Fruit fly (Drosophila melanogaster) whole organism, adult: ENCODE results near the gene CG31140.

Experiments
- CG12768 ChIP-seq: fragments of 200-800 bp; sonication (Bioruptor generic); optimal IDR thresholded peaks from 2 replicates; lab custom pipeline; 2017; ENCODE audit warnings: missing biosample characterization, missing genetic modification characterization, mild to moderate bottlenecking, moderate library complexity, missing genetic modification reagents
- CG14711 ChIP-seq: fragments of 200-800 bp; sonication (Bioruptor generic); optimal IDR thresholded peaks from 2 replicates; lab custom pipeline; 2018; ENCODE audit warnings: missing biosample characterization, mild to moderate bottlenecking, missing genetic modification characterization, moderate library complexity

DNA sequence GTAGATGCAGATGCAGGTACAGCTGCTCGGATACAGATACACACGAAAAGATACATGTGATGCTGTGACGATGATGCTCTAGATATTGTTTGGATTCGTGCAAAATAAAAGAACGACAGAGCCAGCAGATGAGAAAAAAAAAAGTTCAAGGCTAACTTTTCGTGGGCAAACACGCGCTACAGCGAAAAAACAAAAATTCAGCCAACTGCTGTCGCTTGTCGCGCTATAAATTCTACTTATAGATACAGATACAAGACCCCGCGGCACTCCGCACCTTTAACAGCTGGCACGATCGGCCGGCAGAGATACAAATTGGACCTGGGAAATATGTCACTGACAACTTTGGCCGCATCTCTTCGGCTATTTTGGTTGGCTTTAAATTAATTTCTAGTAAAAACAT, 63.5 kb downstream of the CG31140 start:
- TF ChIP-seq CG12768 (GFP tag; lab: Kevin White, UChicago) (peak; percentile 14), CG14711 (no peak)
